Worm (Caenorhabditis elegans) whole organism, mixed stage, embryonic: ENCODE data around the gene F54C9.3.

Source experiments
- ces-1 ChIP-seq: fragments of 150-350 bp; optimal IDR thresholded peaks from 2 replicates; lab custom pipeline; 2014; ENCODE audit warnings: missing biosample characterization, missing genetic modification reagents, missing genetic modification characterization
- elt-3 ChIP-seq: fragments of 150-350 bp; optimal IDR thresholded peaks from 2 replicates; lab custom pipeline; 2014; ENCODE audit warnings: missing biosample characterization, missing genetic modification characterization
- lin-32 ChIP-seq: fragments of 200-800 bp; sonication (Bioruptor generic); optimal IDR thresholded peaks from 2 replicates; lab custom pipeline; 2018; ENCODE audit warnings: mild to moderate bottlenecking, missing genetic modification characterization, missing compliant biosample characterization
- lsy-2 ChIP-seq: fragments of 150-350 bp; optimal IDR thresholded peaks from 2 replicates; lab custom pipeline; 2014; ENCODE audit warnings: missing biosample characterization, missing genetic modification characterization
- mab-5 ChIP-seq: fragments of 150-350 bp; optimal IDR thresholded peaks from 2 replicates; lab custom pipeline; 2014; ENCODE audit warnings: missing biosample characterization, missing genetic modification characterization
- nhr-237 ChIP-seq: fragments of 150-350 bp; optimal IDR thresholded peaks from 2 replicates; lab custom pipeline; 2014; ENCODE audit warnings: missing biosample characterization, missing genetic modification characterization
- nhr-76 ChIP-seq: sonication (generic microtip); optimal IDR thresholded peaks from 2 replicates; lab custom pipeline; 2017; ENCODE audit warnings: missing biosample characterization, missing genetic modification characterization
- pha-4 ChIP-seq: fragments of 150-350 bp; optimal IDR thresholded peaks from 2 replicates; lab custom pipeline; 2018; ENCODE audit warnings: missing biosample characterization, missing genetic modification reagents, missing genetic modification characterization
- unc-120 ChIP-seq: sonication (generic microtip); optimal IDR thresholded peaks from 2 replicates; lab custom pipeline; 2017; ENCODE audit warnings: missing genetic modification characterization, missing compliant biosample characterization; ENCODE audit not compliant: poor library complexity, severe bottlenecking
- unc-62 ChIP-seq: fragments of 150-350 bp; optimal IDR thresholded peaks from 2 replicates; lab custom pipeline; 2014; ENCODE audit warnings: missing biosample characterization, missing genetic modification reagents, missing genetic modification characterization
- zip-8 ChIP-seq: fragments of 150-350 bp; optimal IDR thresholded peaks from 2 replicates; lab custom pipeline; 2014; ENCODE audit warnings: missing biosample characterization, missing genetic modification characterization

DNA sequence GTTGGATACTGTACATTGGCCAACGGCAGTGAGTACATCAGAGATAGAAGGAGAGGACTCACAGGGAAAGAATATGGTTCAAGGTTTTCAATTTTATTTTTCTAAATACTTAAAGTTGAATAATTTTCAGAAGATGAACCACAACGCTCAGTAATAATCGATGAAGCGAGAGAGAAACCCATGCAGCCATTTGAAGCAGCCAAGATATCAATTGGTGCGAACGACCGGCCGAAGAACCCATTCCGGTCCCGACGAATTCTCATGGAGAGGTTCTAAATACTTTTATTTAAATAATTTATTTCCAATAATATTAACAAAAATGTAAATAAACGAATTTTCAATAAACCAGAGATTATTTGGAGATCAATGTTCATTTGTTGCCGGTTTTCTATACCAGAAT lies 33.5 kb upstream of the F54C9.3 start, which contains the start of gene pigg-1:
- TF ChIP-seq lin-32 (GFP tag; lab: Kevin White, UChicago): no peak
- TF ChIP-seq unc-120 (tag; lab: Kevin White, UChicago): no peak
- no peak for TF ChIP-seq unc-62 (GFP tag; lab: Kevin White, UChicago)
- no peak for TF ChIP-seq mab-5 (tag; lab: Kevin White, UChicago)
- no peak for TF ChIP-seq ces-1 (GFP tag; lab: Kevin White, UChicago)
- TF ChIP-seq lsy-2 (tag; lab: Kevin White, UChicago): no peak
- TF ChIP-seq nhr-237 (tag; lab: Kevin White, UChicago): no peak
- no peak for TF ChIP-seq pha-4
- no peak for TF ChIP-seq elt-3
- no peak for TF ChIP-seq zip-8
- TF ChIP-seq nhr-76 (tag; lab: Kevin White, UChicago): no peak
